Fruit fly (Drosophila melanogaster): ENCODE results near the gene Cyp4d8.

Cyp4d8 gene

DNA sequence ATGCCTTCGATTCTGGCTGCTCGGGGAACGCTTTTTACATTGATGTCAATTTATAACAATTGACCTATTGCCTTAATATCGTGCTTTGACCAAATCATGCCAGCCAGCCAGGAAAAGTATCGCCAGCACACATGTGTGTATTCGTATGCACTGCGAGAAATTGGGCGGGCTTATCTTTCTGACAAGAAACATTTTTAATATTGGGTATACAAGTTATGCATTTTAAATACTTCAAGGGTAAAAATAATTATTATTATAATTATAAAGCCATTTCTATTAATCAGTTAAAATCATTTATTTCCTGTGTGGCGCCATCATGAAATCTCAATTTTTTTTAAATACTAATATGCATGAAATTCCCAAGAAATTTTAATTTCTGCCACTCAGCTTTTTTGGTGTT, 25.9 kb upstream of the Cyp4d8 start (continued):
- TF ChIP-seq ssp (GFP tag; IDR thresholded peaks at IDR 0.05): no peak
- no peak for TF ChIP-seq Opbp (GFP tag; IDR thresholded peaks at IDR 0.05; ENCODE audit: partially characterized antibody)
- TF ChIP-seq sima (GFP tag; optimal IDR thresholded peaks at IDR 0.05): no peak
- TF ChIP-seq CG31388 (GFP tag; optimal IDR thresholded peaks at IDR 0.05): no peak
- TF ChIP-seq sqz (GFP tag; optimal IDR thresholded peaks at IDR 0.05): no peak
- TF ChIP-seq CG16813 (GFP tag; IDR thresholded peaks at IDR 0.05; ENCODE audit: partially characterized antibody): no peak
- no peak for TF ChIP-seq Nf-YB (GFP tag; optimal IDR thresholded peaks at IDR 0.05)
- peak; percentile 51 for TF ChIP-seq slbo (GFP tag; IDR thresholded peaks at IDR 0.05)
- no peak for TF ChIP-seq ap (GFP tag; IDR thresholded peaks at IDR 0.05)
- no peak for TF ChIP-seq HmgZ (tag; optimal IDR thresholded peaks at IDR 0.05)
- TF ChIP-seq Ravus (GFP tag; IDR thresholded peaks at IDR 0.05): no peak
- no peak for TF ChIP-seq pb (GFP tag; optimal IDR thresholded peaks at IDR 0.05)
- no peak for TF ChIP-seq CG2202 (tag; optimal IDR thresholded peaks at IDR 0.05)
- TF ChIP-seq jumu (GFP tag; optimal IDR thresholded peaks at IDR 0.05): no peak
- TF ChIP-seq CG2120 (GFP tag; optimal IDR thresholded peaks at IDR 0.05): no peak
- TF ChIP-seq sim (GFP tag; IDR thresholded peaks at IDR 0.05): no peak
- no peak for TF ChIP-seq Deaf1 (tag; optimal IDR thresholded peaks at IDR 0.05)
- no peak for TF ChIP-seq HHEX (GFP tag; optimal IDR thresholded peaks at IDR 0.05)
- peak; percentile 18; the same call in 1 of the 3 replicates for TF ChIP-seq B-H1 (GFP tag; IDR thresholded peaks at IDR 0.05)
- TF ChIP-seq p53 (GFP tag; optimal IDR thresholded peaks at IDR 0.05): no peak
- no peak for TF ChIP-seq CG11695 (GFP tag; IDR thresholded peaks at IDR 0.05)
- no peak for TF ChIP-seq CG4820 (GFP tag; optimal IDR thresholded peaks at IDR 0.05)
- no peak for TF ChIP-seq CG17568 (GFP tag; optimal IDR thresholded peaks at IDR 0.05)
- TF ChIP-seq CG7271 (tag; optimal IDR thresholded peaks at IDR 0.05): no peak
- TF ChIP-seq dati (GFP tag; IDR thresholded peaks at IDR 0.05): no peak
- no peak for TF ChIP-seq CG10267 (tag; optimal IDR thresholded peaks at IDR 0.05)
- TF ChIP-seq inv (GFP tag; IDR thresholded peaks at IDR 0.05; ENCODE audit: partially characterized antibody): no peak
- TF ChIP-seq CG13424 (tag; optimal IDR thresholded peaks at IDR 0.05): peak; percentile 40
- TF ChIP-seq CG1603 (tag; optimal IDR thresholded peaks at IDR 0.05): no peak
- no peak for TF ChIP-seq h (optimal IDR thresholded peaks at IDR 0.05)
- TF ChIP-seq Oli (tag; optimal IDR thresholded peaks at IDR 0.05): peak; percentile 43
- no peak for TF ChIP-seq Oaz (GFP tag; IDR thresholded peaks at IDR 0.05)
- TF ChIP-seq dm (GFP tag; optimal IDR thresholded peaks at IDR 0.05): no peak
- TF ChIP-seq CG3838 (GFP tag; optimal IDR thresholded peaks at IDR 0.05): no peak
- TF ChIP-seq ind (GFP tag; optimal IDR thresholded peaks at IDR 0.05): no peak
- TF ChIP-seq CG14710 (tag; optimal IDR thresholded peaks at IDR 0.05): peak; percentile 46
- TF ChIP-seq Bteb2 (GFP tag; optimal IDR thresholded peaks at IDR 0.05): no peak
- no peak for TF ChIP-seq CG1647 (GFP tag; optimal IDR thresholded peaks at IDR 0.05)
- TF ChIP-seq CG2129 (GFP tag; IDR thresholded peaks at IDR 0.05; ENCODE audit: partially characterized antibody): no peak
- TF ChIP-seq rib (GFP tag; IDR thresholded peaks at IDR 0.05): no peak
- TF ChIP-seq Med (GFP tag): peak; percentile 36
- no peak for TF ChIP-seq NC2β (GFP tag; optimal IDR thresholded peaks at IDR 0.05)
- peak; percentile 50; the same call in 2 of the 3 replicates for TF ChIP-seq row (GFP tag; IDR thresholded peaks at IDR 0.05)
- TF ChIP-seq Fer3 (tag; optimal IDR thresholded peaks at IDR 0.05): no peak
- peak; percentile 41 for TF ChIP-seq Ssrp (tag; optimal IDR thresholded peaks at IDR 0.05)
- peak in 1 of 2 experiments; percentile 6 for TF ChIP-seq Hr78 (GFP tag; optimal IDR thresholded peaks at IDR 0.05)
- no peak for TF ChIP-seq CG10565 (GFP tag; optimal IDR thresholded peaks at IDR 0.05)
- no peak for TF ChIP-seq Dad (GFP tag; optimal IDR thresholded peaks at IDR 0.05)
- no peak for TF ChIP-seq CG15269 (tag; optimal IDR thresholded peaks at IDR 0.05)
- TF ChIP-seq cato (GFP tag; optimal IDR thresholded peaks at IDR 0.05; ENCODE audit: borderline replicate concordance): no peak
- TF ChIP-seq zfh1 (GFP tag; IDR thresholded peaks at IDR 0.05): peak; percentile 58; the same call in 1 of the 3 replicates
- TF ChIP-seq br (optimal IDR thresholded peaks at IDR 0.05): no peak
